Fruit fly (Drosophila melanogaster): ENCODE data around the gene para.
A peak's percentile ranks its signal among the peaks of the same experiment; 100 is the strongest.

The para gene

dm6 chrX:16579978-16580377, 47.1 kb upstream of the para start (continued):
- TF ChIP-seq CG43689 (GFP tag; IDR thresholded peaks at IDR 0.05) = no peak
- no peak for TF ChIP-seq Hr78 (GFP tag; optimal IDR thresholded peaks at IDR 0.05)
- no peak for TF ChIP-seq Gsc (GFP tag; IDR thresholded peaks at IDR 0.05)
- TF ChIP-seq CrebB (tag; optimal IDR thresholded peaks at IDR 0.05) = no peak
- TF ChIP-seq Nf-YC (tag; optimal IDR thresholded peaks at IDR 0.05) = no peak
- no peak for TF ChIP-seq tx (GFP tag; optimal IDR thresholded peaks at IDR 0.05)
- no peak for TF ChIP-seq HLHmδ (GFP tag; optimal IDR thresholded peaks at IDR 0.05)
- TF ChIP-seq ken (GFP tag; IDR thresholded peaks at IDR 0.05) = no peak
- no peak for TF ChIP-seq gt (GFP tag; IDR thresholded peaks at IDR 0.05)
- peak; percentile 61 for TF ChIP-seq CoRest (tag; optimal IDR thresholded peaks at IDR 0.05)
- TF ChIP-seq CG5953 (GFP tag; IDR thresholded peaks at IDR 0.05) = no peak
- no peak for TF ChIP-seq CG16813 (GFP tag; IDR thresholded peaks at IDR 0.05; ENCODE audit: partially characterized antibody)
- TF ChIP-seq Hr51 (GFP tag; optimal IDR thresholded peaks at IDR 0.05) = peak in 1 of 2 experiments; percentile 67
- peak; percentile 55 for TF ChIP-seq CG2712 (tag; optimal IDR thresholded peaks at IDR 0.05)
- no peak for TF ChIP-seq twi (tag; optimal IDR thresholded peaks at IDR 0.05)
- TF ChIP-seq CG6175 (GFP tag; IDR thresholded peaks at IDR 0.05) = no peak
- TF ChIP-seq psq (GFP tag; optimal IDR thresholded peaks at IDR 0.05) = no peak
- TF ChIP-seq HmgD (GFP tag; optimal IDR thresholded peaks at IDR 0.05) = no peak
- no peak for TF ChIP-seq wdn (GFP tag; IDR thresholded peaks at IDR 0.05)
- no peak for TF ChIP-seq CG16863 (GFP tag; optimal IDR thresholded peaks at IDR 0.05)
- TF ChIP-seq nom (GFP tag; optimal IDR thresholded peaks at IDR 0.05) = no peak
- no peak for TF ChIP-seq hth (optimal IDR thresholded peaks at IDR 0.05)
- no peak for TF ChIP-seq Poxn (GFP tag; IDR thresholded peaks at IDR 0.05)
- peak; percentile 9 for TF ChIP-seq tin (GFP tag; optimal IDR thresholded peaks at IDR 0.05)
- TF ChIP-seq nmo (GFP tag; optimal IDR thresholded peaks at IDR 0.05) = peak; percentile 53
- TF ChIP-seq CG9609 (GFP tag; optimal IDR thresholded peaks at IDR 0.05) = no peak
- no peak for TF ChIP-seq Sry-β (GFP tag; optimal IDR thresholded peaks at IDR 0.05)
- TF ChIP-seq CG15696 (tag; optimal IDR thresholded peaks at IDR 0.05) = no peak
- peak in 1 of 2 experiments; percentile 71 for TF ChIP-seq eve (GFP tag; optimal IDR thresholded peaks at IDR 0.05)
- no peak for TF ChIP-seq cato (GFP tag; optimal IDR thresholded peaks at IDR 0.05; ENCODE audit: borderline replicate concordance)
- TF ChIP-seq Dek (tag; optimal IDR thresholded peaks at IDR 0.05) = peak; percentile 17
- TF ChIP-seq CG33557 (GFP tag; optimal IDR thresholded peaks at IDR 0.05) = no peak
- peak; percentile 8 for TF ChIP-seq bab2 (GFP tag; optimal IDR thresholded peaks at IDR 0.05)
- no peak for TF ChIP-seq CG3407 (GFP tag; optimal IDR thresholded peaks at IDR 0.05)
- TF ChIP-seq D19A (tag; optimal IDR thresholded peaks at IDR 0.05) = peak; percentile 13
- TF ChIP-seq CG7357 (GFP tag; IDR thresholded peaks at IDR 0.05) = no peak
- TF ChIP-seq vvl (GFP tag; IDR thresholded peaks at IDR 0.05) = 0 out of 2 replicates have a peak, but pooled peaks have one; percentile 18
- peak; percentile 61 for TF ChIP-seq Fer1 (GFP tag; optimal IDR thresholded peaks at IDR 0.05)
- peak; percentile 22 for TF ChIP-seq CG18476 (GFP tag; optimal IDR thresholded peaks at IDR 0.05)
- TF ChIP-seq org-1 (GFP tag; optimal IDR thresholded peaks at IDR 0.05) = peak; percentile 19
- TF ChIP-seq Blimp-1 (GFP tag; optimal IDR thresholded peaks at IDR 0.05) = peak; percentile 24
- peak; percentile 8 for TF ChIP-seq scrt (GFP tag; optimal IDR thresholded peaks at IDR 0.05)
- TF ChIP-seq ind (GFP tag; optimal IDR thresholded peaks at IDR 0.05) = peak; percentile 28
- no peak for TF ChIP-seq CG7745 (tag; optimal IDR thresholded peaks at IDR 0.05)
- no peak for TF ChIP-seq CG2875 (GFP tag; optimal IDR thresholded peaks at IDR 0.05)
- TF ChIP-seq Oaz (GFP tag; IDR thresholded peaks at IDR 0.05) = no peak
- no peak for TF ChIP-seq trem (tag; optimal IDR thresholded peaks at IDR 0.05)
- TF ChIP-seq gcm (GFP tag; optimal IDR thresholded peaks at IDR 0.05) = peak; percentile 9
- TF ChIP-seq CG1529 (GFP tag; optimal IDR thresholded peaks at IDR 0.05) = no peak
- TF ChIP-seq CG7928 (GFP tag; optimal IDR thresholded peaks at IDR 0.05) = no peak
- no peak for TF ChIP-seq CG10959 (GFP tag; IDR thresholded peaks at IDR 0.05)

Measured in whole organism, embryonic.